Fruit fly (Drosophila melanogaster) whole organism, wandering third instar larva: ENCODE measurements around the gene Det.

Experiments
- Abd-B ChIP-seq: fragments of >200 bp; optimal IDR thresholded peaks from 2 replicates; lab custom pipeline; 2017; ENCODE audit warnings: missing biosample characterization, missing genetic modification characterization
- CG32264 ChIP-seq: fragments of 200-800 bp; sonication (Bioruptor generic); optimal IDR thresholded peaks from 2 replicates; lab custom pipeline; 2016; ENCODE audit warnings: missing biosample characterization, missing genetic modification characterization
- CG9705 ChIP-seq: fragments of 200-800 bp; sonication (Bioruptor generic); optimal IDR thresholded peaks from 2 replicates; lab custom pipeline; 2018; ENCODE audit warnings: missing biosample characterization, mild to moderate bottlenecking, missing genetic modification characterization
- CrebA ChIP-seq: fragments of 200-800 bp; sonication (Bioruptor generic); optimal IDR thresholded peaks from 2 replicates; lab custom pipeline; 2016; ENCODE audit warnings: missing biosample characterization, mild to moderate bottlenecking, missing genetic modification characterization, borderline replicate concordance
- Dfd ChIP-seq: fragments of >200 bp; optimal IDR thresholded peaks from 2 replicates; lab custom pipeline; 2017; ENCODE audit warnings: missing biosample characterization, missing genetic modification characterization
- Dif ChIP-seq: fragments of 200-275, 200-300 bp; sonication (Bioruptor generic); optimal IDR thresholded peaks from 2 replicates; lab custom pipeline; 2018; ENCODE audit warnings: missing biosample characterization, missing genetic modification characterization; ENCODE audit not compliant: partially characterized antibody
- GATAd ChIP-seq: sonication (Bioruptor generic); optimal IDR thresholded peaks from 2 replicates; lab custom pipeline; 2016; ENCODE audit warnings: missing biosample characterization, missing genetic modification characterization
- HLH106 ChIP-seq: fragments of 200-800 bp; optimal IDR thresholded peaks from 3 replicates; lab custom pipeline; 2019; ENCODE audit warnings: missing biosample characterization, mild to moderate bottlenecking, missing genetic modification characterization, moderate library complexity
- Hnf4 ChIP-seq: fragments of 200-800 bp; sonication (Bioruptor generic); optimal IDR thresholded peaks from 2 replicates; lab custom pipeline; 2016; ENCODE audit warnings: missing biosample characterization, mild to moderate bottlenecking, missing genetic modification characterization
- Hr78 ChIP-seq: fragments of >200 bp; optimal IDR thresholded peaks from 2 replicates; lab custom pipeline; 2017; ENCODE audit warnings: missing biosample characterization, missing genetic modification characterization
- Hr83 ChIP-seq: fragments of 200-300 bp; sonication (Bioruptor generic); optimal IDR thresholded peaks from 2 replicates; lab custom pipeline; 2016; ENCODE audit warnings: missing biosample characterization, mild to moderate bottlenecking, missing genetic modification characterization, moderate library complexity; ENCODE audit not compliant: poor library complexity, severe bottlenecking
- Jra ChIP-seq: sonication (Bioruptor generic); optimal IDR thresholded peaks from 2 replicates; lab custom pipeline; 2016; ENCODE audit warnings: missing biosample characterization, missing genetic modification characterization
- Mio ChIP-seq: sonication (Bioruptor generic); optimal IDR thresholded peaks from 2 replicates; lab custom pipeline; 2016; ENCODE audit warnings: missing biosample characterization, missing genetic modification characterization
- Myc ChIP-seq: fragments of >200 bp; optimal IDR thresholded peaks from 2 replicates; lab custom pipeline; 2017
- N ChIP-seq: fragments of >200 bp; optimal IDR thresholded peaks from 2 replicates; lab custom pipeline; 2018; ENCODE audit warnings: missing biosample characterization, missing external identifiers, missing genetic modification characterization
- OdsH ChIP-seq: fragments of 200-800 bp; sonication (Bioruptor generic); optimal IDR thresholded peaks from 2 replicates; lab custom pipeline; 2016; ENCODE audit warnings: missing biosample characterization, mild to moderate bottlenecking, missing genetic modification characterization
- Rel ChIP-seq, 2 experiments: fragments of 200-800 bp; sonication (Bioruptor generic) in 1 of 2; optimal IDR thresholded peaks; 2 replicates in 1 of 2; 3 replicates in 1 of 2; lab custom pipeline; 2016 to 2019; ENCODE audit warnings: mild to moderate bottlenecking in 2 of 2, missing biosample characterization in 2 of 2, missing genetic modification characterization in 2 of 2, moderate library complexity in 1 of 2
- Sp1 ChIP-seq: fragments of 200-800 bp; sonication (Bioruptor generic); optimal IDR thresholded peaks from 3 replicates; lab custom pipeline; 2019; ENCODE audit warnings: missing biosample characterization, mild to moderate bottlenecking, missing genetic modification characterization, moderate library complexity
- Vsx2 ChIP-seq: fragments of 200-300, 225-300 bp; sonication (Bioruptor generic); optimal IDR thresholded peaks from 2 replicates; lab custom pipeline; 2018; ENCODE audit warnings: missing biosample characterization, missing genetic modification characterization; ENCODE audit not compliant: partially characterized antibody
- br ChIP-seq: fragments of 200-800 bp; sonication (Bioruptor generic); optimal IDR thresholded peaks from 2 replicates; lab custom pipeline; 2016; ENCODE audit warnings: missing biosample characterization, missing genetic modification characterization
- brk ChIP-seq: fragments of 200-800 bp; sonication (Bioruptor generic); optimal IDR thresholded peaks from 2 replicates; lab custom pipeline; 2016; ENCODE audit warnings: missing biosample characterization, mild to moderate bottlenecking, missing genetic modification characterization
- dl ChIP-seq, 2 experiments: fragments of 175-275, 200-275 bp in 1 of 2; fragments of 200-275 bp in 1 of 2; sonication (Bioruptor generic); optimal IDR thresholded peaks; lab custom pipeline; 2018; ENCODE audit warnings: mild to moderate bottlenecking in 2 of 2, missing biosample characterization in 2 of 2, missing genetic modification characterization in 2 of 2, moderate library complexity in 2 of 2; ENCODE audit not compliant: partially characterized antibody in 2 of 2, insufficient read depth in 1 of 2
- dmrt93B ChIP-seq: fragments of 200-800 bp; sonication (Bioruptor generic); optimal IDR thresholded peaks from 2 replicates; lab custom pipeline; 2018; ENCODE audit warnings: missing biosample characterization, mild to moderate bottlenecking, missing genetic modification characterization
- dsf ChIP-seq: sonication (Bioruptor generic); optimal IDR thresholded peaks from 2 replicates; lab custom pipeline; 2016; ENCODE audit warnings: missing biosample characterization, missing genetic modification characterization, borderline replicate concordance
- ey ChIP-seq: fragments of 200-800 bp; sonication (Bioruptor generic); optimal IDR thresholded peaks from 2 replicates; lab custom pipeline; 2016; ENCODE audit warnings: missing biosample characterization, missing genetic modification characterization
- foxo ChIP-seq, 2 experiments: fragments of 200-800 bp; sonication (Bioruptor generic); optimal IDR thresholded peaks; 2 replicates in 1 of 2; 3 replicates in 1 of 2; lab custom pipeline; 2016 to 2017; ENCODE audit warnings: missing biosample characterization in 2 of 2, missing genetic modification characterization in 2 of 2
- fru ChIP-seq: fragments of 200-800 bp; sonication (Bioruptor generic); optimal IDR thresholded peaks from 3 replicates; lab custom pipeline; 2016; ENCODE audit warnings: missing biosample characterization, mild to moderate bottlenecking, missing genetic modification characterization
- h ChIP-seq: fragments of 200-800 bp; sonication (Bioruptor generic); optimal IDR thresholded peaks from 3 replicates; lab custom pipeline; 2016; ENCODE audit warnings: missing biosample characterization, mild to moderate bottlenecking, missing genetic modification characterization
- jim ChIP-seq: fragments of 175-275, 200-325 bp; sonication (Bioruptor generic); optimal IDR thresholded peaks from 2 replicates; lab custom pipeline; 2016; ENCODE audit warnings: missing biosample characterization, mild to moderate bottlenecking, missing genetic modification characterization
- lola ChIP-seq: fragments of >200 bp; optimal IDR thresholded peaks from 2 replicates; lab custom pipeline; 2017; ENCODE audit warnings: missing biosample characterization, missing genetic modification characterization
- pan ChIP-seq: fragments of >200 bp; optimal IDR thresholded peaks from 2 replicates; lab custom pipeline; 2017
- psq ChIP-seq: fragments of 200-800 bp; sonication (Bioruptor generic); optimal IDR thresholded peaks from 3 replicates; lab custom pipeline; 2017; ENCODE audit warnings: missing biosample characterization, mild to moderate bottlenecking, missing genetic modification characterization, moderate library complexity
- rgr ChIP-seq: fragments of 200-800 bp; sonication (Bioruptor generic); optimal IDR thresholded peaks from 3 replicates; lab custom pipeline; 2016; ENCODE audit warnings: missing biosample characterization, mild to moderate bottlenecking, missing genetic modification characterization
- sage ChIP-seq: fragments of 200-800 bp; sonication (Bioruptor generic); optimal IDR thresholded peaks from 2 replicates; lab custom pipeline; 2016; ENCODE audit warnings: missing biosample characterization, mild to moderate bottlenecking, missing genetic modification characterization
- sv ChIP-seq: fragments of 200-800 bp; sonication (Bioruptor generic); optimal IDR thresholded peaks from 3 replicates; lab custom pipeline; 2016; ENCODE audit warnings: missing biosample characterization, missing genetic modification characterization
- tai ChIP-seq: sonication (Bioruptor generic); optimal IDR thresholded peaks from 2 replicates; lab custom pipeline; 2016; ENCODE audit warnings: missing biosample characterization, missing genetic modification characterization
- usp ChIP-seq: fragments of >200 bp; optimal IDR thresholded peaks from 2 replicates; lab custom pipeline; 2017; ENCODE audit warnings: missing biosample characterization, missing genetic modification characterization
- woc ChIP-seq: sonication (Bioruptor generic); optimal IDR thresholded peaks from 2 replicates; lab custom pipeline; 2016; ENCODE audit warnings: missing biosample characterization, mild to moderate bottlenecking, missing genetic modification characterization

Gene Det

DNA sequence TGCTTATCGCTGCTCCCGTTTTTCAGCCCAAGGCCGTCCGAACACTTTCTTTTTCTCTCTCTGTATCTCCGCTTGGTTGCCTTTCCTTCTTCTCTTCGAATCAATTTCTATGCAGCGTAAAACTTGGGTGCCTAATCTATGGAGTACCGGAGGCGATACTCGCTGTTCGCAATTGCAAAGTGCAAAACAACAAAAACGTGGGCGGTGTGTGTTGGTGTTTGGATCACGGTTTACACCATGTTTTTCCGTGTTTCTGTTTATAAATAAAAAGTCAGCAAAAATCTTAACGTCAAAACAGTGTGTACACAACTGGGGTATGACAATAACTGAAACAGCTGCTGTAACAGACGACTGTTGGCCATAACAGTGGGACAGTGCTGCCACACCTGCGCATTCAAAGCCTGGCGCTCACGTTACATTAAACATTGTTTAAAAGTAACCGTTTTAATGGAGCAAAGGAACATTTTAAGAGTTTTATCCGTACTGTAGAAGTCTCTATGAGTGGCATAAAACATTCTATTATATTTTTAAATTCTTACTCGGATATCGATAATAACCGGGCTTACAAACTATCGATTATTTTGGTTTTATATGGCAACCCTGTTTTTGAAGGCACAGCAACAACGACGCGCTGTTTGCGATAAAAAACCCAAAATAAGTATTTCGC lies at the start of gene Det, which contains the start of gene m-cup:
TSS of gene Det (plus strand) at position 588 of the 667 bp plus-strand sequence.
TSS of gene m-cup (minus strand) at position 333 of the 667 bp plus-strand sequence.
- TF ChIP-seq br (GFP tag; lab: Kevin White, UChicago) (no peak), Dfd (GFP tag; lab: Kevin White, UChicago) (no peak), Myc (no peak), dl (GFP tag; optimal IDR thresholded peaks at IDR 0.05; lab: Kevin White, UChicago; ENCODE audit: insufficient read depth in 1 of 2, partially characterized antibody in 2 of 2) (no peak), Hr78 (no peak), Jra (GFP tag; lab: Kevin White, UChicago) (peak; percentile 28), rgr (GFP tag; lab: Kevin White, UChicago) (peak; percentile 20), dsf (GFP tag; lab: Kevin White, UChicago) (no peak), pan (no peak), Hnf4 (GFP tag; lab: Kevin White, UChicago) (no peak), foxo (GFP tag; optimal IDR thresholded peaks at IDR 0.05; lab: Kevin White, UChicago) (peak in 1 of 2 experiments; percentile 38), Sp1 (GFP tag; lab: Kevin White, UChicago) (no peak), Mio (no peak), psq (no peak), OdsH (GFP tag; lab: Kevin White, UChicago) (no peak), GATAd (GFP tag; lab: Kevin White, UChicago) (no peak), CG32264 (GFP tag; lab: Kevin White, UChicago) (no peak), usp (GFP tag; lab: Kevin White, UChicago) (no peak), Hr83 (GFP tag; lab: Kevin White, UChicago) (peak; percentile 42), lola (GFP tag; lab: Kevin White, UChicago) (no peak), ey (GFP tag; lab: Kevin White, UChicago) (peak; percentile 16), fru (GFP tag; lab: Kevin White, UChicago) (peak; percentile 29), N (GFP tag; lab: Kevin White, UChicago) (no peak), HLH106 (tag; lab: Kevin White, UChicago) (peak; percentile 21), dmrt93B (GFP tag; lab: Kevin White, UChicago) (no peak), jim (no peak), tai (GFP tag; lab: Kevin White, UChicago) (no peak), sv (no peak), sage (GFP tag; lab: Kevin White, UChicago) (peak; percentile 21), CG9705 (peak; percentile 10), woc (GFP tag; lab: Kevin White, UChicago) (no peak), h (GFP tag; lab: Kevin White, UChicago) (peak; percentile 25), brk (GFP tag; lab: Kevin White, UChicago) (no peak), Rel (GFP tag; optimal IDR thresholded peaks at IDR 0.05; lab: Kevin White, UChicago) (no peak), Rel (tag; optimal IDR thresholded peaks at IDR 0.05; lab: Kevin White, UChicago) (peak; percentile 38), Dif (GFP tag; lab: Kevin White, UChicago) (no peak), Abd-B (no peak), CrebA (GFP tag; lab: Kevin White, UChicago) (no peak), Vsx2 (GFP tag; lab: Kevin White, UChicago) (no peak)
- TF ChIP-seq, all 38 proteins: peak for 11

DNA sequence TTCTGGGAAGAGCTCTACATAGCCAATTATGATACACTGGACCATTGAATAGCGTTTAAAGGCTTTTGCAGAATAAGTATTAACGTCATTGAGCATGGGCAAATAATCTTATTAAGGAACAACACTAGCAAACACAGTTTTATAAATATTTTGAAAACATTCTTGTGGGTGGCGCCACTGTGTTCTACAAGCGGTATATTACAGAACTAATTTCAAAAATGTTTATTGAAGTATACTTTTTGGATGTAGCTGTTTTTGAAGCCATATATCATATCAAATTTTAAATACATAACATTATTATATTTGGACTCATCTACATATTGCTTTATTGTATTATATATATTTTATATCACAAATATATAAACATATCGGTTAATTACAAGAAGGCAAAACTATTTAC lies 40.6 kb upstream of the Det start:
- TF ChIP-seq fru (GFP tag; lab: Kevin White, UChicago) (no peak), Myc (peak; percentile 58)
